Worm (Caenorhabditis elegans): ENCODE data around the gene nhr-152.

nhr-152 gene

DNA sequence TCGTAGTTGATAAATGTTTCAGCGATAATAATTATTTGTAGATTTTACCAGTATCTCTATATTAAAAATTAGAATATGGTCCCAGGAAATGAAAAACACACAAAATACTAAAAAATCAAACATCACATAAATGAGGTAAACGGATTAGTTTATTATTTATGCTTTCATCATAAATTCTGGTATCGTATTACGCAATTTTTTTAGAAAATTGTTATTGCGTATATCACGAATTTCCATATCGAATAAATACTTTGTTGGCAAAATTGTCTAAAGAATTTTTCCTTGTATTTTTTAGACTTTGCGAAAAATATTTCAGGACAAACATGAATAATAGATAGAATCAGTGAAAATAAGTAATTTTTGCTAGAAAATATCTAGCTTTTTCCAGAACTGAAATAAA is 40.1 kb downstream of the nhr-152 start:
- TF ChIP-seq lsy-12 (tag; optimal IDR thresholded peaks at IDR 0.05) (no peak), nhr-76 (tag; optimal IDR thresholded peaks at IDR 0.05) (no peak), mml-1 (tag; optimal IDR thresholded peaks at IDR 0.05) (no peak), R02D3.7 (tag; optimal IDR thresholded peaks at IDR 0.05) (no peak), ceh-9 (tag; optimal IDR thresholded peaks at IDR 0.05) (no peak), unc-39 (tag; optimal IDR thresholded peaks at IDR 0.05) (no peak), fos-1 (tag; optimal IDR thresholded peaks at IDR 0.05) (no peak), nhr-28 (tag; optimal IDR thresholded peaks at IDR 0.05) (no peak), egl-5 (tag; optimal IDR thresholded peaks at IDR 0.05) (no peak), ceh-82 (tag; optimal IDR thresholded peaks at IDR 0.05) (no peak), nhr-67 (tag; optimal IDR thresholded peaks at IDR 0.05) (no peak), ztf-4 (tag; optimal IDR thresholded peaks at IDR 0.05) (no peak), nhr-23 (tag; optimal IDR thresholded peaks at IDR 0.05) (no peak), ZK546.5 (tag; optimal IDR thresholded peaks at IDR 0.05) (no peak)

DNA sequence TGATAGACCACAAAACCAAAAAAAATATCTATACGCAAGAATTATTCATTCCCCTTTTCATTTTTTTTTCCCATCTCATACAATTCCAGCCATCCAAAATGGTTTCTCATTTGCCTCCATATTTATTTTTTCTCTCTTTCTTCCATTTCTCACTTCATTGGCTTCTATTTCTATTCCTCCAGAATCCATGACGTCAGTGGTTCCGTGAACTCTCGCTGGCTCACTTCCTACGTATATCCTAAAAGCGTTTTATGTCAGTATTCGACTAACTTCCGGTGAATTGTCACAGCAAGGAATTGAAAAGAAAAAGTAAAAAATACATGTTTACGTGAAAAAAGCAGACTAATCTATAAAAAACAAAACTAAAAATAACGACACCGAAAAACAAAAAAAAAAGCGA is 40.8 kb downstream of the nhr-152 start:
- peak; percentile 18 for TF ChIP-seq nfya-1 (tag; optimal IDR thresholded peaks at IDR 0.05; ENCODE audit: insufficient read depth)
- TF ChIP-seq hmg-11 (tag; optimal IDR thresholded peaks at IDR 0.05): no peak

DNA sequence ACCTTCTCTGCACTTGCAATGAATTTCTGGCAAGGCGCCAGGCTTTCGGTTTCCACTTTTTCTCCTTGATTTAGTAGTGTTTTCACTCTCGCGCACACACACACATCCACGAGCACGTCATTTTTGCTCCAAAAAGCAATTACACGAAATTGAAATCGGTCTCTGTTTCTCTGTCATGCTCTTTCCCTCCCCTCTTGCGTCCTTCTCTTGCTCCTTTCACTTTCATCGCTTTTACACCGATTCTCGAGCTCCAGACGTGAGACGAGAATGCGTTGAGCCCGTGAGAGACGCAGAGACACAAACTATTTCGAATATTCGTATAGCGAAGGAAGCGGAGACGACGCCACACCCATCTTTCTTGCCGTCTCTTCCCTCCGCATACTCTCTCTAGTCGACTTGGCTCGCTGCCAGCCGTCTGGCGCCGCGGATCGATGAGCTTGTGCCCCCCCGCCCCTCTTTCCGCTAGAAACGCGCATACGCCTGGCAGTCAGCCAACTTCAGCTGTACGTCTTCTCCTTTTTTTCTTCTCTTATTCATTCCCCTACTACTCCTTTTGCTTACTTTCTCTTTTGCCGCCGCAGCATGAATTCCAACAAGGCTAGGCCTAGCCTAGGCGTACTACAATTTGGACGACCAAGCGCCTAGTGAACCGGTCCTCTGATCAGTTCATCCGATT is 42.0 kb downstream of the nhr-152 start:
- TF ChIP-seq nfya-1 (tag; optimal IDR thresholded peaks at IDR 0.05; ENCODE audit: insufficient read depth): peak; percentile 89
- peak; percentile 18 for TF ChIP-seq pqm-1 (tag; optimal IDR thresholded peaks at IDR 0.05)
- TF ChIP-seq unc-62 (GFP tag; optimal IDR thresholded peaks at IDR 0.05): no peak
- peak; percentile 72 for TF ChIP-seq lin-39 (tag; optimal IDR thresholded peaks at IDR 0.05)
- TF ChIP-seq ama-1 (optimal IDR thresholded peaks at IDR 0.05): no peak
- TF ChIP-seq nhr-28 (tag; optimal IDR thresholded peaks at IDR 0.05): no peak
- TF ChIP-seq tbx-2 (tag; optimal IDR thresholded peaks at IDR 0.05): peak; percentile 91
- peak; percentile 5 for TF ChIP-seq R02D3.7 (tag; optimal IDR thresholded peaks at IDR 0.05)
- no peak for TF ChIP-seq nhr-237 (tag; optimal IDR thresholded peaks at IDR 0.05)
- TF ChIP-seq egl-27 (tag; optimal IDR thresholded peaks at IDR 0.05): no peak
- TF ChIP-seq aly-2 (tag; optimal IDR thresholded peaks at IDR 0.05): no peak
- TF ChIP-seq elt-3 (tag; optimal IDR thresholded peaks at IDR 0.05): no peak
- TF ChIP-seq eor-1 (tag; optimal IDR thresholded peaks at IDR 0.05): no peak
- TF ChIP-seq nhr-43 (tag; optimal IDR thresholded peaks at IDR 0.05; ENCODE audit: poor library complexity, severe bottlenecking): no peak
- TF ChIP-seq daf-12 (tag; optimal IDR thresholded peaks at IDR 0.05): no peak
- TF ChIP-seq snpc-4 (tag; optimal IDR thresholded peaks at IDR 0.05): no peak
- TF ChIP-seq lsy-12 (tag; optimal IDR thresholded peaks at IDR 0.05): peak; percentile 50
- peak; percentile 69 for TF ChIP-seq nhr-25 (tag; optimal IDR thresholded peaks at IDR 0.05)
- TF ChIP-seq fos-1 (tag; optimal IDR thresholded peaks at IDR 0.05): no peak
- TF ChIP-seq nhr-11 (tag; optimal IDR thresholded peaks at IDR 0.05): peak; percentile 46
- no peak for TF ChIP-seq ceh-16 (tag; optimal IDR thresholded peaks at IDR 0.05)
- peak; percentile 67 for TF ChIP-seq jun-1 (tag; optimal IDR thresholded peaks at IDR 0.05)
- TF ChIP-seq mml-1 (tag; optimal IDR thresholded peaks at IDR 0.05): no peak
- no peak for TF ChIP-seq ztf-4 (tag; optimal IDR thresholded peaks at IDR 0.05)
- peak; percentile 56 for TF ChIP-seq lin-15B (tag; optimal IDR thresholded peaks at IDR 0.05)
- peak; percentile 76 for TF ChIP-seq ceh-28 (tag; optimal IDR thresholded peaks at IDR 0.05)
- peak; percentile 38 for TF ChIP-seq mdl-1 (tag; optimal IDR thresholded peaks at IDR 0.05)
- no peak for TF ChIP-seq fkh-2 (tag; optimal IDR thresholded peaks at IDR 0.05)
- no peak for TF ChIP-seq ZK546.5 (tag; optimal IDR thresholded peaks at IDR 0.05)
- TF ChIP-seq nhr-67 (tag; optimal IDR thresholded peaks at IDR 0.05): no peak
- peak; percentile 72 for TF ChIP-seq fkh-10 (GFP tag; optimal IDR thresholded peaks at IDR 0.05)
- TF ChIP-seq unc-39 (tag; optimal IDR thresholded peaks at IDR 0.05): no peak
- peak; percentile 26 for TF ChIP-seq pha-4 (tag; optimal IDR thresholded peaks at IDR 0.05)
- TF ChIP-seq zag-1 (tag; optimal IDR thresholded peaks at IDR 0.05): peak; percentile 39
- peak; percentile 20 for TF ChIP-seq skn-1 (tag; optimal IDR thresholded peaks at IDR 0.05)
- peak; percentile 55 for TF ChIP-seq ceh-82 (tag; optimal IDR thresholded peaks at IDR 0.05)
- peak; percentile 16 for TF ChIP-seq sea-2 (GFP tag; optimal IDR thresholded peaks at IDR 0.05)
- no peak for TF ChIP-seq nhr-12 (tag; optimal IDR thresholded peaks at IDR 0.05)
- no peak for TF ChIP-seq ztf-11 (tag; optimal IDR thresholded peaks at IDR 0.05)
- no peak for TF ChIP-seq nhr-77 (tag; optimal IDR thresholded peaks at IDR 0.05)
- TF ChIP-seq ceh-9 (tag; optimal IDR thresholded peaks at IDR 0.05): no peak
- TF ChIP-seq hmg-11 (tag; optimal IDR thresholded peaks at IDR 0.05): peak; percentile 80
- TF ChIP-seq elt-2 (tag; optimal IDR thresholded peaks at IDR 0.05): peak; percentile 57
- no peak for TF ChIP-seq elt-1 (tag; optimal IDR thresholded peaks at IDR 0.05)
- peak; percentile 41 for TF ChIP-seq egl-5 (tag; optimal IDR thresholded peaks at IDR 0.05)
- TF ChIP-seq nhr-76 (tag; optimal IDR thresholded peaks at IDR 0.05): no peak
- peak; percentile 53 for TF ChIP-seq nhr-23 (tag; optimal IDR thresholded peaks at IDR 0.05)

Data from whole organism, L3 larva.